Worm (Caenorhabditis elegans) whole organism, young adult: ENCODE data around the gene hlh-15.

Source experiments
- F10E7.11 ChIP-seq: sonication (generic microtip); optimal IDR thresholded peaks from 2 replicates; lab custom pipeline; 2017; ENCODE audit warnings: mild to moderate bottlenecking, missing genetic modification characterization, moderate library complexity, missing compliant biosample characterization
- F22D6.2 ChIP-seq: sonication (generic microtip); optimal IDR thresholded peaks from 2 replicates; lab custom pipeline; 2016; ENCODE audit warnings: mild to moderate bottlenecking, missing genetic modification characterization, missing compliant biosample characterization
- F37B4.10 ChIP-seq: fragments of 200-800 bp; sonication (Bioruptor generic); IDR thresholded peaks from 2 replicates; pipeline ENCODE4 v1.3.6; 2022; ENCODE audit warnings: missing genetic modification characterization, missing compliant biosample characterization
- F55B11.4 ChIP-seq: sonication (generic microtip); optimal IDR thresholded peaks from 2 replicates; lab custom pipeline; 2016; ENCODE audit warnings: missing compliant biosample characterization, missing genetic modification characterization, borderline replicate concordance; ENCODE audit not compliant: insufficient read depth
- F57A8.1 ChIP-seq: fragments of 200-800 bp; sonication (Bioruptor generic); optimal IDR thresholded peaks from 2 replicates; lab custom pipeline; 2018; ENCODE audit warnings: mild to moderate bottlenecking, missing genetic modification characterization, moderate library complexity, missing compliant biosample characterization
- F57C9.4 ChIP-seq: sonication (generic microtip); optimal IDR thresholded peaks from 2 replicates; lab custom pipeline; 2017; ENCODE audit warnings: mild to moderate bottlenecking, missing genetic modification characterization, missing compliant biosample characterization
- K11D2.4 ChIP-seq: fragments of 200-800 bp; sonication (Bioruptor generic); IDR thresholded peaks from 2 replicates; pipeline ENCODE4 v1.3.6; 2022; ENCODE audit warnings: missing genetic modification reagents, missing genetic modification characterization, missing compliant biosample characterization
- T07F8.4 ChIP-seq: sonication (generic microtip); optimal IDR thresholded peaks from 2 replicates; lab custom pipeline; 2016; ENCODE audit warnings: mild to moderate bottlenecking, missing genetic modification characterization, moderate library complexity, missing compliant biosample characterization
- Y53G8AR.9 ChIP-seq: fragments of 200-800 bp; sonication (Bioruptor generic); conservative IDR thresholded peaks from 2 replicates; pipeline ENCODE4 v1.3.6; 2022; ENCODE audit warnings: missing genetic modification reagents, missing genetic modification characterization, missing compliant biosample characterization
- akir-1 ChIP-seq: fragments of 200-800 bp; sonication (Bioruptor generic); optimal IDR thresholded peaks from 2 replicates; lab custom pipeline; 2018; ENCODE audit warnings: mild to moderate bottlenecking, missing genetic modification characterization, moderate library complexity, missing compliant biosample characterization
- ama-1 ChIP-seq, 3 experiments: fragments of 150-350 bp in 1 of 3; sonication (generic microtip) in 2 of 3; optimal IDR thresholded peaks; 2 replicates each; lab custom pipeline; 2014 to 2018; ENCODE audit warnings: missing biosample characterization in 2 of 3, missing genetic modification characterization in 2 of 3, missing genetic modification reagents in 2 of 3
- aptf-3 ChIP-seq: fragments of 200-800 bp; sonication (Bioruptor generic); IDR thresholded peaks from 2 replicates; pipeline ENCODE4 v1.3.6; 2022; ENCODE audit warnings: missing genetic modification characterization, missing compliant biosample characterization
- athp-1 ChIP-seq: sonication (generic microtip); optimal IDR thresholded peaks from 2 replicates; lab custom pipeline; 2017; ENCODE audit warnings: mild to moderate bottlenecking, missing genetic modification characterization, missing compliant biosample characterization
- attf-3 ChIP-seq: fragments of 200-800 bp; sonication (Bioruptor generic); conservative IDR thresholded peaks from 2 replicates; pipeline ENCODE4 v1.3.6; 2022; ENCODE audit warnings: missing genetic modification reagents, missing genetic modification characterization, missing compliant biosample characterization
- attf-6 ChIP-seq: fragments of 200-800 bp; sonication (Bioruptor generic); IDR thresholded peaks from 2 replicates; pipeline ENCODE4 v1.3.6; 2022; ENCODE audit warnings: missing genetic modification reagents, missing genetic modification characterization, missing compliant biosample characterization
- bed-2 ChIP-seq: fragments of 200-800 bp; sonication (Bioruptor generic); IDR thresholded peaks from 2 replicates; pipeline ENCODE4 v1.3.6; 2022; ENCODE audit warnings: missing genetic modification reagents, missing genetic modification characterization, missing compliant biosample characterization
- cebp-1 ChIP-seq, 2 experiments: fragments of 200-800 bp in 1 of 2; sonication (Bioruptor generic) in 1 of 2; sonication (generic microtip) in 1 of 2; IDR thresholded peaks in 1 of 2; optimal IDR thresholded peaks in 1 of 2; 2 replicates each; pipeline versions ENCODE4 v1.3.6 to Lab custom; 2017 to 2022; ENCODE audit warnings: missing compliant biosample characterization in 2 of 2, missing genetic modification characterization in 2 of 2, mild to moderate bottlenecking in 1 of 2, missing genetic modification reagents in 1 of 2, moderate library complexity in 1 of 2
- cebp-2 ChIP-seq: fragments of 200-800 bp; sonication (Bioruptor generic); IDR thresholded peaks from 2 replicates; pipeline ENCODE4 v1.3.6; 2022; ENCODE audit warnings: missing genetic modification characterization, missing compliant biosample characterization
- ceh-27 ChIP-seq: fragments of 200-800 bp; sonication (Bioruptor generic); optimal IDR thresholded peaks from 2 replicates; lab custom pipeline; 2018; ENCODE audit warnings: mild to moderate bottlenecking, missing genetic modification characterization, moderate library complexity, missing compliant biosample characterization
- ceh-91 ChIP-seq: fragments of 200-800 bp; sonication (Bioruptor generic); IDR thresholded peaks from 2 replicates; pipeline ENCODE4 v1.3.6; 2022; ENCODE audit warnings: missing genetic modification reagents, missing genetic modification characterization, missing compliant biosample characterization
- dox-1 ChIP-seq: fragments of 200-800 bp; sonication (Bioruptor generic); IDR thresholded peaks from 2 replicates; pipeline ENCODE4 v1.3.6; 2022; ENCODE audit warnings: missing genetic modification reagents, missing genetic modification characterization, missing compliant biosample characterization
- dpl-1 ChIP-seq: fragments of 150-350 bp; optimal IDR thresholded peaks from 2 replicates; lab custom pipeline; 2014; ENCODE audit warnings: missing biosample characterization, missing genetic modification reagents, missing genetic modification characterization
- fkh-3 ChIP-seq: sonication (generic microtip); optimal IDR thresholded peaks from 2 replicates; lab custom pipeline; 2016; ENCODE audit warnings: mild to moderate bottlenecking, missing genetic modification characterization, missing compliant biosample characterization
- hmg-20 ChIP-seq: fragments of 200-800 bp; sonication (Bioruptor generic); IDR thresholded peaks from 2 replicates; pipeline ENCODE4 v1.3.6; 2022; ENCODE audit warnings: missing genetic modification reagents, missing genetic modification characterization, missing compliant biosample characterization
- hrde-1 ChIP-seq: sonication (generic microtip); optimal IDR thresholded peaks from 2 replicates; lab custom pipeline; 2016; ENCODE audit warnings: missing genetic modification characterization, mild to moderate bottlenecking, missing compliant biosample characterization, moderate library complexity, missing genotype, missing genetic modification reagents, borderline replicate concordance
- hsf-1 ChIP-seq: fragments of 200-800 bp; sonication (Bioruptor generic); IDR thresholded peaks from 2 replicates; pipeline ENCODE4 v1.3.6; 2022; ENCODE audit warnings: missing genetic modification reagents, missing genetic modification characterization, missing compliant biosample characterization
- lag-1 ChIP-seq: fragments of 200-800 bp; sonication (Bioruptor generic); IDR thresholded peaks from 2 replicates; pipeline ENCODE4 v1.3.6; 2022; ENCODE audit warnings: missing genetic modification reagents, missing genetic modification characterization, missing compliant biosample characterization
- let-526 ChIP-seq: fragments of 200-800 bp; sonication (Bioruptor generic); IDR thresholded peaks from 2 replicates; pipeline ENCODE4 v1.3.6; 2022; ENCODE audit warnings: missing genetic modification reagents, missing genetic modification characterization, missing compliant biosample characterization
- let-607 ChIP-seq, 2 experiments: fragments of 200-800 bp in 1 of 2; sonication (Bioruptor generic) in 1 of 2; sonication (generic microtip) in 1 of 2; optimal IDR thresholded peaks; 2 replicates each; lab custom pipeline; 2016 to 2018; ENCODE audit warnings: mild to moderate bottlenecking in 2 of 2, missing compliant biosample characterization in 2 of 2, missing genetic modification characterization in 2 of 2, moderate library complexity in 2 of 2, missing genotype in 1 of 2
- lin-40 ChIP-seq: sonication (generic microtip); optimal IDR thresholded peaks from 2 replicates; lab custom pipeline; 2016; ENCODE audit warnings: missing genetic modification characterization, mild to moderate bottlenecking, missing compliant biosample characterization, missing genotype, missing genetic modification reagents
- madf-10 ChIP-seq: sonication (generic microtip); optimal IDR thresholded peaks from 2 replicates; lab custom pipeline; 2016; ENCODE audit warnings: mild to moderate bottlenecking, missing genetic modification characterization, missing compliant biosample characterization
- madf-3 ChIP-seq: fragments of 200-800 bp; sonication (Bioruptor generic); IDR thresholded peaks from 2 replicates; pipeline ENCODE4 v1.3.6; 2022; ENCODE audit warnings: missing genetic modification reagents, missing genetic modification characterization, missing compliant biosample characterization
- mxl-1 ChIP-seq: sonication (generic microtip); optimal IDR thresholded peaks from 2 replicates; lab custom pipeline; 2016; ENCODE audit warnings: missing genetic modification characterization, missing compliant biosample characterization
- pha-4 ChIP-seq: fragments of 150-350 bp; sonication (generic microtip); optimal IDR thresholded peaks from 2 replicates; lab custom pipeline; 2014; ENCODE audit warnings: missing biosample characterization, missing genetic modification reagents, missing genetic modification characterization
- rcor-1 ChIP-seq: fragments of 200-800 bp; sonication (Bioruptor generic); IDR thresholded peaks from 2 replicates; pipeline ENCODE4 v1.3.6; 2022; ENCODE audit warnings: missing genetic modification reagents, missing genetic modification characterization, missing compliant biosample characterization
- rec-8 ChIP-seq, 2 experiments: sonication (generic microtip); optimal IDR thresholded peaks; 2 replicates each; lab custom pipeline; 2016; ENCODE audit warnings: mild to moderate bottlenecking in 2 of 2, missing genetic modification characterization in 2 of 2, missing genetic modification reagents in 2 of 2, missing genotype in 2 of 2, missing biosample characterization in 1 of 2, missing compliant biosample characterization in 1 of 2, moderate library complexity in 1 of 2
- repo-1 ChIP-seq: sonication (generic microtip); optimal IDR thresholded peaks from 2 replicates; lab custom pipeline; 2017; ENCODE audit warnings: mild to moderate bottlenecking, missing genetic modification characterization, missing compliant biosample characterization
- snpc-3.4 ChIP-seq: sonication (generic microtip); optimal IDR thresholded peaks from 2 replicates; lab custom pipeline; 2017; ENCODE audit warnings: missing genetic modification characterization, mild to moderate bottlenecking, missing compliant biosample characterization, antibody characterized with exemption, moderate library complexity, missing genotype, missing genetic modification reagents
- somi-1 ChIP-seq: fragments of 200-800 bp; sonication (Bioruptor generic); optimal IDR thresholded peaks from 2 replicates; lab custom pipeline; 2018; ENCODE audit warnings: mild to moderate bottlenecking, missing genetic modification characterization, missing compliant biosample characterization
- sptf-2 ChIP-seq: fragments of 200-800 bp; sonication (Bioruptor generic); optimal IDR thresholded peaks from 2 replicates; lab custom pipeline; 2018; ENCODE audit warnings: mild to moderate bottlenecking, missing genetic modification characterization, missing compliant biosample characterization
- tbp1 ChIP-seq: fragments of 200-800 bp; sonication (Bioruptor generic); optimal IDR thresholded peaks from 2 replicates; lab custom pipeline; 2018; ENCODE audit warnings: mild to moderate bottlenecking, missing genetic modification characterization, missing compliant biosample characterization
- ztf-22 ChIP-seq: fragments of 200-800 bp; sonication (Bioruptor generic); optimal IDR thresholded peaks from 2 replicates; lab custom pipeline; 2018; ENCODE audit warnings: mild to moderate bottlenecking, missing genetic modification characterization, moderate library complexity, missing compliant biosample characterization
- ztf-25 ChIP-seq: fragments of 200-800 bp; sonication (Bioruptor generic); IDR thresholded peaks from 2 replicates; pipeline ENCODE4 v1.3.6; 2022; ENCODE audit warnings: missing genetic modification reagents, missing genetic modification characterization, missing compliant biosample characterization
- ztf-28 ChIP-seq: fragments of 200-800 bp; sonication (Bioruptor generic); IDR thresholded peaks from 2 replicates; pipeline ENCODE4 v1.3.6; 2022; ENCODE audit warnings: missing genetic modification reagents, missing genetic modification characterization, missing compliant biosample characterization
- ztf-6 ChIP-seq: fragments of 200-800 bp; sonication (Bioruptor generic); IDR thresholded peaks from 2 replicates; pipeline ENCODE4 v1.3.6; 2022; ENCODE audit warnings: missing genetic modification reagents, missing genetic modification characterization, missing compliant biosample characterization

The hlh-15 gene

ce11 chrX:2403724-2404123 lies 9.5 kb downstream of the hlh-15 start, which contains the start of gene C43H6.4:
TSS of gene C43H6.4 (plus strand) at chrX:2404024.
- TF ChIP-seq cebp-1 (GFP tag; IDR thresholded peaks at IDR 0.05; lab: Robert Waterston, UW): no peak
- no peak for TF ChIP-seq cebp-1 (tag; optimal IDR thresholded peaks at IDR 0.05; lab: Kevin White, UChicago)
- TF ChIP-seq ztf-22 (GFP tag; lab: Kevin White, UChicago): no peak
- no peak for TF ChIP-seq K11D2.4 (GFP tag; lab: Robert Waterston, UW)
- no peak for TF ChIP-seq hrde-1 (tag; lab: Kevin White, UChicago)

- TF ChIP-seq ztf-22 (GFP tag; lab: Kevin White, UChicago) (no peak), ztf-6 (no peak), cebp-2 (no peak), F37B4.10 (no peak), Y53G8AR.9 (no peak), repo-1 (no peak), hsf-1 (no peak), dpl-1 (GFP tag; lab: Kevin White, UChicago) (no peak), lag-1 (GFP tag; lab: Robert Waterston, UW) (no peak), rcor-1 (GFP tag; lab: Robert Waterston, UW) (no peak), madf-3 (GFP tag; lab: Robert Waterston, UW) (no peak), F22D6.2 (tag; lab: Kevin White, UChicago) (no peak), mxl-1 (tag; lab: Kevin White, UChicago) (no peak), F10E7.11 (tag; lab: Kevin White, UChicago) (no peak), T07F8.4 (tag; lab: Kevin White, UChicago) (no peak), ceh-91 (GFP tag; lab: Robert Waterston, UW) (no peak), F57A8.1 (no peak), sptf-2 (GFP tag; lab: Kevin White, UChicago) (no peak), ama-1 (optimal IDR thresholded peaks at IDR 0.05; lab: Kevin White, UChicago) (no peak), ama-1 (GFP tag; optimal IDR thresholded peaks at IDR 0.05; lab: Kevin White, UChicago) (no peak), bed-2 (GFP tag; lab: Robert Waterston, UW) (no peak), dox-1 (GFP tag; lab: Robert Waterston, UW) (0 out of 2 replicates have a peak, but pooled peaks have one; percentile 62), somi-1 (GFP tag; lab: Kevin White, UChicago) (no peak), K11D2.4 (GFP tag; lab: Robert Waterston, UW) (0 out of 2 replicates have a peak, but pooled peaks have one; percentile 40), pha-4 (tag; lab: Kevin White, UChicago) (no peak), athp-1 (tag; lab: Kevin White, UChicago) (no peak), let-607 (tag; optimal IDR thresholded peaks at IDR 0.05; lab: Kevin White, UChicago) (no peak), tbp1 (GFP tag; lab: Kevin White, UChicago) (no peak), attf-6 (no peak), rec-8 (tag; optimal IDR thresholded peaks at IDR 0.05; lab: Kevin White, UChicago) (no peak), F55B11.4 (no peak), F57C9.4 (tag; lab: Kevin White, UChicago) (no peak), snpc-3.4 (tag; lab: Kevin White, UChicago) (no peak), aptf-3 (GFP tag; lab: Robert Waterston, UW) (no peak), akir-1 (GFP tag; lab: Kevin White, UChicago) (no peak), lin-40 (peak; percentile 66), attf-3 (GFP tag; lab: Robert Waterston, UW) (no peak), ceh-27 (GFP tag; lab: Kevin White, UChicago) (no peak), let-526 (GFP tag; lab: Robert Waterston, UW) (no peak), ztf-28 (GFP tag; lab: Robert Waterston, UW) (no peak), fkh-3 (tag; lab: Kevin White, UChicago) (no peak), madf-10 (no peak), cebp-1 (GFP tag; IDR thresholded peaks at IDR 0.05; lab: Robert Waterston, UW) (no peak), cebp-1 (tag; optimal IDR thresholded peaks at IDR 0.05; lab: Kevin White, UChicago) (no peak), hmg-20 (peak; percentile 24; the same call in 1 of the 2 replicates), ztf-25 (GFP tag; lab: Robert Waterston, UW) (no peak)
Measured at ce11 chrX:2401883-2402282, 11.3 kb downstream of the hlh-15 start, which contains the start of gene dhhc-9. TSS of gene dhhc-9 (minus strand) at chrX:2402036.
